Worm (Caenorhabditis elegans) whole organism, early embryonic: ENCODE results near the gene dhs-9.
A peak's percentile ranks its signal among the peaks of the same experiment; 100 is the strongest.

ENCODE experiments used
- B0310.2 ChIP-seq: sonication (generic microtip); optimal IDR thresholded peaks from 2 replicates; lab custom pipeline; 2016; ENCODE audit warnings: mild to moderate bottlenecking, missing genetic modification characterization, missing compliant biosample characterization
- F13C5.2 ChIP-seq: sonication (generic microtip); optimal IDR thresholded peaks from 2 replicates; lab custom pipeline; 2017; ENCODE audit warnings: mild to moderate bottlenecking, missing genetic modification characterization, inconsistent platforms, missing compliant biosample characterization
- aly-1 ChIP-seq: sonication (generic microtip); optimal IDR thresholded peaks from 2 replicates; lab custom pipeline; 2016; ENCODE audit warnings: missing genetic modification characterization, missing compliant biosample characterization
- ama-1 ChIP-seq: fragments of 150-350 bp; optimal IDR thresholded peaks from 2 replicates; lab custom pipeline; 2014
- ceh-13 ChIP-seq: fragments of 200-800 bp; sonication (Bioruptor generic); optimal IDR thresholded peaks from 2 replicates; lab custom pipeline; 2018; ENCODE audit warnings: mild to moderate bottlenecking, missing genetic modification characterization, missing compliant biosample characterization
- ceh-36 ChIP-seq: sonication (generic microtip); optimal IDR thresholded peaks from 2 replicates; lab custom pipeline; 2016; ENCODE audit warnings: missing genetic modification characterization, inconsistent platforms, missing compliant biosample characterization
- ets-7 ChIP-seq: sonication (generic microtip); optimal IDR thresholded peaks from 2 replicates; lab custom pipeline; 2016; ENCODE audit warnings: missing genotype, missing genetic modification characterization, missing compliant biosample characterization
- flt-1 ChIP-seq: fragments of 200-800 bp; sonication (Bioruptor generic); IDR thresholded peaks from 2 replicates; pipeline ENCODE4 v1.3.6; 2022; ENCODE audit warnings: missing genetic modification characterization, missing compliant biosample characterization
- hmbx-1 ChIP-seq: sonication (generic microtip); optimal IDR thresholded peaks from 2 replicates; lab custom pipeline; 2016; ENCODE audit warnings: mild to moderate bottlenecking, missing genetic modification characterization, missing compliant biosample characterization
- hmg-4 ChIP-seq: fragments of 200-800 bp; sonication (Bioruptor generic); optimal IDR thresholded peaks from 2 replicates; lab custom pipeline; 2018; ENCODE audit warnings: mild to moderate bottlenecking, missing genetic modification characterization, missing compliant biosample characterization
- hnd-1 ChIP-seq: sonication (generic microtip); optimal IDR thresholded peaks from 2 replicates; lab custom pipeline; 2016; ENCODE audit warnings: missing genetic modification characterization, missing compliant biosample characterization
- pes-1 ChIP-seq: fragments of 200-800 bp; sonication (Bioruptor generic); IDR thresholded peaks from 2 replicates; pipeline ENCODE4 v1.3.6; 2022; ENCODE audit warnings: missing genetic modification reagents, missing genetic modification characterization, missing compliant biosample characterization
- scrt-1 ChIP-seq: fragments of 200-800 bp; sonication (Bioruptor generic); IDR thresholded peaks from 2 replicates; pipeline ENCODE4 v1.3.6; 2022; ENCODE audit warnings: missing genetic modification characterization, missing compliant biosample characterization
- sea-1 ChIP-seq: fragments of 200-800 bp; sonication (Bioruptor generic); conservative IDR thresholded peaks from 2 replicates; pipeline ENCODE4 v1.3.6; 2022; ENCODE audit warnings: missing genetic modification characterization, missing compliant biosample characterization
- tbx-11 ChIP-seq: fragments of 200-800 bp; sonication (Bioruptor generic); IDR thresholded peaks from 2 replicates; pipeline ENCODE4 v1.3.6; 2022; ENCODE audit warnings: missing genetic modification characterization, missing compliant biosample characterization
- tbx-37 ChIP-seq: fragments of 200-800 bp; sonication (Bioruptor generic); conservative IDR thresholded peaks from 2 replicates; pipeline ENCODE4 v1.3.6; 2022; ENCODE audit warnings: missing genetic modification reagents, missing genetic modification characterization, missing compliant biosample characterization
- tra-4 ChIP-seq: sonication (generic microtip); optimal IDR thresholded peaks from 2 replicates; lab custom pipeline; 2017; ENCODE audit warnings: missing genetic modification characterization, missing compliant biosample characterization

The dhs-9 gene

DNA sequence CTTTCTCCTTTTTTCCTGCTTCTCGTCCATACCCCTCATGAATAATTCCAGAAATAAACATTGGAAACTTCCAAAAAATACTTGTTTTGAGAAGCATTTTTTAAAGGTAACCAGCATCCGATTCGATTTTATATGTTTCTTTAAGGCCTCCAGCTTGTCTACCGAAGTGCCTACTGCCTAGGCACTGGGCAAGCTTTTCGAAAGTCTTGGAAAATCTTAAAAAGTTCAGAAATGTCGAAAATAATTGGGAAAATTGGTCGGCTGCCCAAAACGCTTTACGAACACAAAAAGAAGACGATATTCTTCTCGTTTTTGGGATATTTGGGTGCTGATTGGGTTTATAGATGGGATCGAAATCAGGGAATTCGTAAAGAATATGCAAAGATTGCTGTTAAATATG, 46.2 kb downstream of the dhs-9 start, which contains the start of gene F52C9.3:
Gene F52C9.3, plus strand, starts transcription at position 225 of the 400 bp plus-strand sequence.
- TF ChIP-seq ceh-13 (GFP tag; lab: Kevin White, UChicago) (no peak), tra-4 (tag; lab: Kevin White, UChicago) (no peak), sea-1 (GFP tag; lab: Robert Waterston, UW) (no peak), tbx-11 (GFP tag; lab: Robert Waterston, UW) (no peak), aly-1 (no peak), hmg-4 (GFP tag; lab: Kevin White, UChicago) (no peak), pes-1 (GFP tag; lab: Robert Waterston, UW) (no peak), F13C5.2 (tag; lab: Kevin White, UChicago) (no peak), B0310.2 (tag; lab: Kevin White, UChicago) (no peak), flt-1 (GFP tag; lab: Robert Waterston, UW) (no peak), ceh-36 (tag; lab: Kevin White, UChicago) (no peak), hnd-1 (tag; lab: Kevin White, UChicago) (no peak), ets-7 (tag; lab: Kevin White, UChicago) (no peak), scrt-1 (GFP tag; lab: Robert Waterston, UW) (no peak), ama-1 (lab: Kevin White, UChicago) (no peak), tbx-37 (GFP tag; lab: Robert Waterston, UW) (no peak), hmbx-1 (tag; lab: Kevin White, UChicago) (no peak)

DNA sequence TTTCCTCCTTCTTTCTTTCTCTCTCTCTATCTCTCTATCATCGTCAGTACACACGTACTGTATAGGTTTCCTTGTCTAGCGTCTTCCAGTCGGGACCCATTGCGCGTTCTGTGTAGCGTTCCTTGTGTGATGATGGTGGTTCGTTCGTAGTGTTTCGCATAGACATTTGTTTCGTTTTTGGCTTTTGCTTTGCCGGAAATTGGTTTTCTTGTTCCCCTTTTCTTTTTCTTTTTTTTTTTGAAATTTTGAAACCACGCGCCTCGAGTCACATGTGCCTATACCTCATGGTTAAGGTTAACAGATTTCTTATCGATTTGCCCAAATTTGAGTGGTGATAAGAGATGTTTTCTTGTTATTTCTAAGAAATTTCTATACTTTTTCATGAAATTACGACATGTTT, 49.2 kb downstream of the dhs-9 start:
- TF ChIP-seq hmg-4 (GFP tag; lab: Kevin White, UChicago), result peak; percentile 34
- TF ChIP-seq tra-4 (tag; lab: Kevin White, UChicago), result no peak
- no peak for TF ChIP-seq hmbx-1 (tag; lab: Kevin White, UChicago)
- TF ChIP-seq sea-1 (GFP tag; lab: Robert Waterston, UW), result 0 out of 2 replicates have a peak, but pooled peaks have one; percentile 5
